Worm (Caenorhabditis elegans) whole organism, L4/young adult: ENCODE measurements around the gene acr-12.

Source experiments
- W03F9.2 ChIP-seq: fragments of 150-350 bp; optimal IDR thresholded peaks from 2 replicates; lab custom pipeline; 2014; ENCODE audit warnings: missing biosample characterization, missing genetic modification characterization
- dao-5 ChIP-seq: sonication (generic microtip); optimal IDR thresholded peaks from 2 replicates; lab custom pipeline; 2016; ENCODE audit warnings: missing genotype, missing genetic modification characterization, moderate library complexity, missing compliant biosample characterization

DNA sequence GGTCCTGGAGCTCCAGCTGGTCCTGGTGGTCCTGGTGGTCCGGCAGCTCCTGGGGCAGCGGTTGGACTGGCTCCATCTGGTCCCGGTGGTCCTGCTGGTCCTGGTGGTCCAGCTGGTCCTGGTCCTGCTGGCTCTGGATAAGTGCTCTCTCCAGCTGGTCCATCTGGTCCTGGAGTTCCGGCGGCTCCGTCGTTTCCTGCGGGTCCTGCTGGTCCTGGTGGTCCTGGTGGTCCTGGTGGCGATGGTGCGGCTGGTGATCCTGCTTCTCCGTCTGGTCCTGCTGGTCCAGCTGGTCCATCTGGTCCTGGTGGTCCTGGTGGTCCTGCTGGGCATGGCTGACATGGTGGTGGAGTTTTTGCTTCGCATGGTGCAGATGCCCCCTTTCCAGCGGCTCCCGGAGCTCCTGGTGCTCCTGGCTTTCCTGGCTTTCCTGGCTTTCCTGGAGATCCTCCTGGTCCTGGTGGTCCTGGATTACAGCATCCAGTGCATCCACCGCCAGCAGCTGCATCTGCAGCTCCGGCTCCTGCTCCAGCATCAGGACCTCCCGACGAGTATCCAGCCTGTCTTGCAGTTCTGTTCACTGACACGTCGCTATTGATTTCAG is 22.3 kb upstream of the acr-12 start:
- TF ChIP-seq W03F9.2 (tag; lab: Kevin White, UChicago) (no peak), dao-5 (no peak)
